Worm (Caenorhabditis elegans): Measurements from ENCODE around the gene C25G4.17.

DNA sequence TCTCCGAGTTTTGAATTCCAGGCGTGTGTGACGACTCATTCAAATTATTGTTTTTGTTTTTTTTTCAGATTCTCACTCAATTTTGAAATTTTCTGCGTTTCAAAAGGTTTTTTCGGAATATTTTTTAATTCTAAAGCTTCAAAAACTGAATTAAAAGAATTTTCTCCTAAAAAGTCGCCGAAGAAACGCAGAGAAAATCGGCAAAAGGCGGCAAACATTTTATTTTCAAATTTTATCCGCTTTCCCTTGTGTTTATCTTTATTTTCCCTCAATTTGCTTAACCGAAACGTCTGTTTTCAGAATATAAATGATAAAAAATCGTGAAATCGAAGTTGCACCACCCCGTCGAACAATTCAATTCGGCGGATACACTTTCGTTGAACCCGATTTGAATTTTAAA lies 48.7 kb downstream of the C25G4.17 start, which contains the start of gene him-6:
- no peak for TF ChIP-seq unc-62 (GFP tag; optimal IDR thresholded peaks at IDR 0.05)
- TF ChIP-seq unc-130 (GFP tag; optimal IDR thresholded peaks at IDR 0.05) = no peak
- no peak for TF ChIP-seq die-1 (tag; optimal IDR thresholded peaks at IDR 0.05)
